Fruit fly (Drosophila melanogaster): Measurements from ENCODE around the gene CG13375.

DNA sequence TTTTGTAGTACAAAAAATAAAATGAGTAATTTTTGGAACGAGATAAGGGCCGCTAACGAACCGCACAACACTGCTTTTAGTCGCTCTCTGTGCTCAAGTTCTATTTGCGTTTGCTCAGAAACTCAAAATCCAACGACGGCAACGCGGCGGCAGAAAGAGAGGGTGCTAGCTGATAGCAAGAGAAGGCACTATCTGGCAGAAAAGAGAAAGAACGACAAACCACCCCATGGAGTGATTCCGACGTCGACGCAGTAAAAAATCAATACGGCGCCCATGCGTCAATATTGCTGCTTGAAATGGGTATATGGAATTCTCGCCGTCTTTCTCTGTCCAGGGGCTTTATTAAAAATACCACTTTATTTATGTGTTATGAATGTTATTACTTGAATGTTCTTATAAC lies 18.7 kb downstream of the CG13375 start:
- TF ChIP-seq h (optimal IDR thresholded peaks at IDR 0.05) (no peak), ttk (optimal IDR thresholded peaks at IDR 0.05) (no peak), psq (optimal IDR thresholded peaks at IDR 0.05) (no peak), Myc (optimal IDR thresholded peaks at IDR 0.05) (no peak), Sin3A (optimal IDR thresholded peaks at IDR 0.05) (no peak), insv (optimal IDR thresholded peaks at IDR 0.05) (no peak)
